Fruit fly (Drosophila melanogaster) whole organism: Measurements from ENCODE around the gene Tango10.

Experiments used
- Dll ChIP-seq: fragments of >200 bp; optimal IDR thresholded peaks from 2 replicates; lab custom pipeline; 2017
- pan ChIP-seq: fragments of >200 bp; optimal IDR thresholded peaks from 2 replicates; lab custom pipeline; 2017
- psq ChIP-seq: fragments of >200 bp; optimal IDR thresholded peaks from 2 replicates; lab custom pipeline; 2017

dm6 chrX:11731665-11732064, 11.6 kb downstream of the Tango10 start, which contains the start of gene inaF-C:
- TF ChIP-seq psq (lab: Kevin White, UChicago), result no peak
- no peak for TF ChIP-seq pan (lab: Kevin White, UChicago)
- no peak for TF ChIP-seq Dll (lab: Kevin White, UChicago)
